Worm (Caenorhabditis elegans): Measurements from ENCODE around the gene acl-9.

- TF ChIP-seq pha-4 (tag; optimal IDR thresholded peaks at IDR 0.05), result no peak
- no peak for TF ChIP-seq tbx-2 (tag; optimal IDR thresholded peaks at IDR 0.05)
- TF ChIP-seq ceh-45 (GFP tag; IDR thresholded peaks at IDR 0.05), result no peak
- TF ChIP-seq ets-4 (tag; optimal IDR thresholded peaks at IDR 0.05), result no peak
- no peak for TF ChIP-seq hlh-13 (GFP tag; optimal IDR thresholded peaks at IDR 0.05)
- TF ChIP-seq pqm-1 (tag; optimal IDR thresholded peaks at IDR 0.05), result no peak
These were observed 43.7 kb downstream of the acl-9 start, which contains the start of gene dgtr-1 for ce11 chrV:6496611-6497158.
